Worm (Caenorhabditis elegans) whole organism, L2 larva: ENCODE measurements around the gene srg-33.

Source experiments
- nhr-12 ChIP-seq: fragments of 150-350 bp; optimal IDR thresholded peaks from 2 replicates; lab custom pipeline; 2014; ENCODE audit warnings: missing biosample characterization, missing genetic modification characterization
- unc-55 ChIP-seq: fragments of 150-350 bp; sonication (generic microtip); optimal IDR thresholded peaks from 3 replicates; lab custom pipeline; 2014; ENCODE audit warnings: missing biosample characterization, missing genetic modification reagents, missing genetic modification characterization

DNA sequence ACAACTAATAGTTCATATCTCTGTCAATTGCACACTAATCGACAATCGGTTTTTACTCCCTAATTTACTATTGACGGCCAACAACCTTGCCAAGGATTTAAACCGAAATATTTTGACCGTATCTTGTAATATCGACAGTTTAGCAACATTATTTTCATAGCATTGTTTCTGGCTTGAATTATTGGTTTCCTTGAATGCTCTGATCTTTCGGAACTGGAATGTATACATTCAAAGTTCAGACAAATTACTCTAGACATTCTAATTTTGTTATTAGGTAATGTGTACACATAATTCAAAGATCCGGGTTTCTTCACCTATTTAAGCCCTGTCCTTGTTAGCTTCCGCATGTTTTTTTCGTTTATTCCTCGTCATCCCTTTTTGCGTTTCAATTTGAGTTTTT, 27.9 kb upstream of the srg-33 start, which contains the start of gene C16D9.9:
- no peak for TF ChIP-seq unc-55 (GFP tag; lab: Kevin White, UChicago)
- no peak for TF ChIP-seq nhr-12 (tag; lab: Kevin White, UChicago)
